Worm (Caenorhabditis elegans): ENCODE data around the gene ZK6.8.

Gene ZK6.8

ce11 chrV:343128-343527 is 38.6 kb upstream of the ZK6.8 start, which contains the start of gene wago-10:
Gene wago-10 (plus strand): TSS chrV:343428.
- TF ChIP-seq lsy-2 (tag; optimal IDR thresholded peaks at IDR 0.05): no peak
- TF ChIP-seq sem-2 (GFP tag; optimal IDR thresholded peaks at IDR 0.05): no peak
- TF ChIP-seq elt-3 (tag; optimal IDR thresholded peaks at IDR 0.05): no peak
- TF ChIP-seq nhr-237 (tag; optimal IDR thresholded peaks at IDR 0.05): no peak
- no peak for TF ChIP-seq lin-13 (tag; optimal IDR thresholded peaks at IDR 0.05)
- no peak for TF ChIP-seq nhr-28 (tag; optimal IDR thresholded peaks at IDR 0.05)
- TF ChIP-seq lin-32 (GFP tag; optimal IDR thresholded peaks at IDR 0.05): no peak
- TF ChIP-seq flh-1 (GFP tag; optimal IDR thresholded peaks at IDR 0.05): no peak
- no peak for TF ChIP-seq hlh-1 (tag; optimal IDR thresholded peaks at IDR 0.05)
- no peak for TF ChIP-seq blmp-1 (tag; optimal IDR thresholded peaks at IDR 0.05)
- no peak for TF ChIP-seq tbx-8 (GFP tag; optimal IDR thresholded peaks at IDR 0.05)
- no peak for TF ChIP-seq snpc-4 (tag; optimal IDR thresholded peaks at IDR 0.05)
- no peak for TF ChIP-seq pha-4 (tag; optimal IDR thresholded peaks at IDR 0.05)
- TF ChIP-seq ceh-39 (tag; optimal IDR thresholded peaks at IDR 0.05): no peak
- no peak for TF ChIP-seq mab-5 (tag; optimal IDR thresholded peaks at IDR 0.05)

DNA sequence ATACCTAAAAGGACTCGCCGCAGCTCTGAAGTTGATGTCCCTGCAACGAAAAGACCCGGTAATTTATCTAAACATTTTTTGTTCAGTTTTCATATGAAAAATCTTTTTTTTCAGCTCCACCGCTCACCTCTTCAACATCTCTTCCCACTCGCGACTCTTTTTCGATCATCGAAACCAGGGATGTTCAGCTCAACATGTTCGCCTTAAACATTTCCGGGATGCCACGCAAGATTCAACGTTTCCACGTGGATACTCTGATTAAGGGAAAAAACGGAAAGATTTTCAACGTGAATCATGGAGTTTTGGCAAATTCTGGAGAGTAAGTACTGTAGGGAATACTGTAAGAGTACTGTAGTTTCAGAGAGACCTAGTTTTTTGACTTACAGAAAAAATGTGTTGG is 38.2 kb upstream of the ZK6.8 start:
- no peak for TF ChIP-seq bed-3 (GFP tag; optimal IDR thresholded peaks at IDR 0.05)
- TF ChIP-seq cnd-1 (tag; optimal IDR thresholded peaks at IDR 0.05): no peak
- no peak for TF ChIP-seq unc-120 (tag; optimal IDR thresholded peaks at IDR 0.05; ENCODE audit: poor library complexity, severe bottlenecking)
- TF ChIP-seq mep-1 (tag; optimal IDR thresholded peaks at IDR 0.05): no peak
- TF ChIP-seq blmp-1 (tag; optimal IDR thresholded peaks at IDR 0.05): no peak
- no peak for TF ChIP-seq hlh-1 (tag; optimal IDR thresholded peaks at IDR 0.05)
- no peak for TF ChIP-seq elt-1 (tag; optimal IDR thresholded peaks at IDR 0.05; ENCODE audit: borderline replicate concordance, insufficient read depth)
- TF ChIP-seq tbx-8 (GFP tag; optimal IDR thresholded peaks at IDR 0.05): no peak

DNA sequence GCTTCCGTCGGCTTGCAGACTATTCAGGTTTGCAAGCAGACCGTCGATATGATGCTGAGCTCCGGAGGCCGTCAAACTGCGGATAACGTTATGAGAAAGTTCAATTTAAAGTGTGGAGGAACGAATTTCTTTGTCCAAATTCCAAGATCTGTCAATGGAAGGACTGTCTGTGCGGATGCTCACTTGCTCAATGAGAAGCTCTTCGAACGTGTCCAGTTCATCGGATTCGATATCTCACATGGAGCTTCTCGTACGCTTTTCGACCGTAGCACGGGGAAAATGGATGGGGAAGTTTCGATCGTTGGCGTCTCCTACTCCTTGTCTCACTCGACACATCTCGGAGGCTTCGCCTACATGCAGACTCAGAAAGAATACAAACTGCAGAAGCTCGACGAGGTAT is 35.7 kb upstream of the ZK6.8 start:
- TF ChIP-seq snpc-4 (tag; optimal IDR thresholded peaks at IDR 0.05): no peak
- TF ChIP-seq sptf-1 (tag; optimal IDR thresholded peaks at IDR 0.05): no peak
- no peak for TF ChIP-seq unc-62 (GFP tag; optimal IDR thresholded peaks at IDR 0.05)
- no peak for TF ChIP-seq nhr-2 (tag; optimal IDR thresholded peaks at IDR 0.05)
- no peak for TF ChIP-seq unc-120 (tag; optimal IDR thresholded peaks at IDR 0.05; ENCODE audit: poor library complexity, severe bottlenecking)
- TF ChIP-seq unc-39 (tag; optimal IDR thresholded peaks at IDR 0.05): no peak
- no peak for TF ChIP-seq ces-1 (GFP tag; optimal IDR thresholded peaks at IDR 0.05)
- TF ChIP-seq pha-4 (tag; optimal IDR thresholded peaks at IDR 0.05): no peak
- TF ChIP-seq elt-3 (tag; optimal IDR thresholded peaks at IDR 0.05): no peak
- TF ChIP-seq flh-1 (GFP tag; optimal IDR thresholded peaks at IDR 0.05): no peak
- no peak for TF ChIP-seq zip-8 (tag; optimal IDR thresholded peaks at IDR 0.05)
- no peak for TF ChIP-seq lin-32 (GFP tag; optimal IDR thresholded peaks at IDR 0.05)
- TF ChIP-seq nhr-28 (tag; optimal IDR thresholded peaks at IDR 0.05): no peak
- no peak for TF ChIP-seq tbx-8 (GFP tag; optimal IDR thresholded peaks at IDR 0.05)
- TF ChIP-seq lin-13 (tag; optimal IDR thresholded peaks at IDR 0.05): no peak
- TF ChIP-seq nhr-12 (tag; optimal IDR thresholded peaks at IDR 0.05): no peak
- no peak for TF ChIP-seq ham-2 (GFP tag; optimal IDR thresholded peaks at IDR 0.05)
- TF ChIP-seq nhr-76 (tag; optimal IDR thresholded peaks at IDR 0.05): no peak

- TF ChIP-seq unc-39 (tag; optimal IDR thresholded peaks at IDR 0.05) (no peak), lsy-2 (tag; optimal IDR thresholded peaks at IDR 0.05) (no peak), unc-120 (tag; optimal IDR thresholded peaks at IDR 0.05; ENCODE audit: poor library complexity, severe bottlenecking) (no peak), elt-1 (tag; optimal IDR thresholded peaks at IDR 0.05; ENCODE audit: borderline replicate concordance, insufficient read depth) (no peak), flh-1 (GFP tag; optimal IDR thresholded peaks at IDR 0.05) (no peak), hlh-1 (tag; optimal IDR thresholded peaks at IDR 0.05) (no peak), mab-5 (tag; optimal IDR thresholded peaks at IDR 0.05) (no peak), pha-4 (tag; optimal IDR thresholded peaks at IDR 0.05) (no peak), ceh-39 (tag; optimal IDR thresholded peaks at IDR 0.05) (no peak), drap-1 (GFP tag; optimal IDR thresholded peaks at IDR 0.05) (no peak), ceh-83 (GFP tag; optimal IDR thresholded peaks at IDR 0.05) (no peak), lin-13 (tag; optimal IDR thresholded peaks at IDR 0.05) (no peak)
Observed at ce11 chrV:347561-348345, 34.0 kb upstream of the ZK6.8 start.
